Comparison of ENCODE assay signal across 4 fruit fly cellular contexts in the genomic region with DNA sequence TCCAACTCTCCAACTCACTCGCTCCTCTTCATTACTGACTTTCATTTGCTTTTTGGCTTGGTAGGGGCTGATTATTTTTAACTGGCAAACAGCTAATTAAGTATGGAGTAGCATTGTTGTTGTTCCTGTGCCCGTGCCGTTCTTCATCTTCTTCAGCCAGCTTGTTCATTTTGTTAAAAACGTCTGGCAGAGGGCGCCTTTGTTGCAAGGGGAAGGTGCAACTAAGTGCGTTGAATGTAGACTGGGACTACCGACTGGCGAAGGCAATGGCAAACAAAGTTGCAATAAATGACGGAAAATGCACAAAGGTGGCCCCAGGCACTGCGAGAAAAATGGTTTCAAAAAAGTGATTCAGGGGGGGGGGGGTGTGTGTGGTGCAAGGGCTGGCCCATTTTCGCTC.
TF ChIP-seq lines count a peak whose summit lies in the region.

No protein-coding gene starts in this region.

- peak; percentile 75 to 76 for TF ChIP-seq CTCF in S2 (optimal IDR thresholded peaks at IDR 0.05; lab: Kevin White, UChicago)
- peak; percentile 82 for TF ChIP-seq CTCF in whole organism, embryonic (GFP tag; optimal IDR thresholded peaks at IDR 0.05; lab: Kevin White, UChicago)

TF ChIP-seq in whole organism, embryonic, 481 proteins besides CTCF, POLR2A, EP300 and RAD21:
- no peak for TF ChIP-seq Neu2 (GFP tag; optimal IDR thresholded peaks at IDR 0.05; lab: Kevin White, UChicago; ENCODE audit: borderline replicate concordance)
- peak; percentile 49 for TF ChIP-seq CG4360 (GFP tag; IDR thresholded peaks at IDR 0.05; lab: Robert Waterston, UW)
- TF ChIP-seq CG11723 (GFP tag; optimal IDR thresholded peaks at IDR 0.05; lab: Kevin White, UChicago), result no peak
- TF ChIP-seq crol (GFP tag; IDR thresholded peaks at IDR 0.05; lab: Robert Waterston, UW), result peak; percentile 28; the same call in 1 of the 2 replicates

TF ChIP-seq in whole organism, prepupa, 60 proteins besides CTCF, POLR2A, EP300 and RAD21:
- TF ChIP-seq spab (GFP tag; optimal IDR thresholded peaks at IDR 0.05; lab: Kevin White, UChicago), result no peak
- peak; percentile 80 for TF ChIP-seq dsx (GFP tag; optimal IDR thresholded peaks at IDR 0.05; lab: Kevin White, UChicago; ENCODE audit: poor library complexity, severe bottlenecking)

TF ChIP-seq in whole organism, wandering third instar larva, 38 proteins besides CTCF, POLR2A, EP300 and RAD21:
- TF ChIP-seq lola (GFP tag; optimal IDR thresholded peaks at IDR 0.05; lab: Kevin White, UChicago) (no peak), Sp1 (GFP tag; optimal IDR thresholded peaks at IDR 0.05; lab: Kevin White, UChicago) (no peak), Hnf4 (GFP tag; optimal IDR thresholded peaks at IDR 0.05; lab: Kevin White, UChicago) (no peak), dsf (GFP tag; optimal IDR thresholded peaks at IDR 0.05; lab: Kevin White, UChicago; ENCODE audit: borderline replicate concordance) (no peak), Abd-B (GFP tag; optimal IDR thresholded peaks at IDR 0.05; lab: Kevin White, UChicago) (no peak), rgr (GFP tag; optimal IDR thresholded peaks at IDR 0.05; lab: Kevin White, UChicago) (no peak), Vsx2 (GFP tag; optimal IDR thresholded peaks at IDR 0.05; lab: Kevin White, UChicago; ENCODE audit: partially characterized antibody) (peak; percentile 81), br (GFP tag; optimal IDR thresholded peaks at IDR 0.05; lab: Kevin White, UChicago) (no peak)
